Worm (Caenorhabditis elegans) whole organism, L1 larva: ENCODE results near the gene F36D3.8.
A peak's percentile ranks its signal among the peaks of the same experiment; 100 is the strongest.

Source experiments
- C34B4.2 ChIP-seq: sonication (generic microtip); optimal IDR thresholded peaks from 2 replicates; lab custom pipeline; 2017; ENCODE audit warnings: mild to moderate bottlenecking, missing genetic modification characterization, missing compliant biosample characterization
- Y116A8C.19 ChIP-seq: sonication (generic microtip); optimal IDR thresholded peaks from 2 replicates; lab custom pipeline; 2016; ENCODE audit warnings: missing compliant biosample characterization, missing genetic modification characterization, borderline replicate concordance
- ama-1 ChIP-seq: fragments of 150-350 bp; optimal IDR thresholded peaks from 2 replicates; lab custom pipeline; 2014
- ces-1 ChIP-seq: fragments of 150-350 bp; optimal IDR thresholded peaks from 2 replicates; lab custom pipeline; 2014; ENCODE audit warnings: missing biosample characterization, missing genetic modification reagents, missing genetic modification characterization
- dpl-1 ChIP-seq, 3 experiments: fragments of 150-350 bp in 2 of 3; sonication (generic microtip) in 1 of 3; optimal IDR thresholded peaks; 2 replicates each; lab custom pipeline; 2014 to 2017; ENCODE audit warnings: missing biosample characterization in 3 of 3, missing genetic modification characterization in 3 of 3, missing genetic modification reagents in 3 of 3
- elt-2 ChIP-seq: sonication (generic microtip); optimal IDR thresholded peaks from 2 replicates; lab custom pipeline; 2016; ENCODE audit warnings: missing genetic modification characterization, mild to moderate bottlenecking, inconsistent platforms, missing compliant biosample characterization, missing genetic modification reagents
- lin-13 ChIP-seq: fragments of 150-350 bp; optimal IDR thresholded peaks from 2 replicates; lab custom pipeline; 2014; ENCODE audit warnings: missing biosample characterization, missing genetic modification reagents, missing genetic modification characterization
- mdl-1 ChIP-seq, 2 experiments: fragments of 150-350 bp; optimal IDR thresholded peaks; 2 replicates each; lab custom pipeline; 2014 to 2017; ENCODE audit warnings: missing biosample characterization in 2 of 2, missing genetic modification characterization in 2 of 2, inconsistent platforms in 1 of 2
- mep-1 ChIP-seq: fragments of 150-350 bp; optimal IDR thresholded peaks from 2 replicates; lab custom pipeline; 2014; ENCODE audit warnings: missing biosample characterization, missing genetic modification characterization
- pqm-1 ChIP-seq: sonication (generic microtip); optimal IDR thresholded peaks from 3 replicates; lab custom pipeline; 2017; ENCODE audit warnings: missing biosample characterization, missing genetic modification characterization
- skn-1 ChIP-seq: fragments of 150-350 bp; optimal IDR thresholded peaks from 2 replicates; lab custom pipeline; 2014; ENCODE audit warnings: missing biosample characterization, missing genetic modification characterization
- snpc-4 ChIP-seq: fragments of 150-350 bp; optimal IDR thresholded peaks from 2 replicates; lab custom pipeline; 2014; ENCODE audit warnings: missing biosample characterization, missing genetic modification characterization
- snu-23 ChIP-seq: sonication (generic microtip); optimal IDR thresholded peaks from 2 replicates; lab custom pipeline; 2016; ENCODE audit warnings: missing genetic modification characterization, missing compliant biosample characterization
- unc-98 ChIP-seq: fragments of 200-800 bp; sonication (Bioruptor generic); IDR thresholded peaks from 2 replicates; pipeline ENCODE4 v1.3.6; 2022; ENCODE audit warnings: missing genetic modification characterization, missing compliant biosample characterization

DNA sequence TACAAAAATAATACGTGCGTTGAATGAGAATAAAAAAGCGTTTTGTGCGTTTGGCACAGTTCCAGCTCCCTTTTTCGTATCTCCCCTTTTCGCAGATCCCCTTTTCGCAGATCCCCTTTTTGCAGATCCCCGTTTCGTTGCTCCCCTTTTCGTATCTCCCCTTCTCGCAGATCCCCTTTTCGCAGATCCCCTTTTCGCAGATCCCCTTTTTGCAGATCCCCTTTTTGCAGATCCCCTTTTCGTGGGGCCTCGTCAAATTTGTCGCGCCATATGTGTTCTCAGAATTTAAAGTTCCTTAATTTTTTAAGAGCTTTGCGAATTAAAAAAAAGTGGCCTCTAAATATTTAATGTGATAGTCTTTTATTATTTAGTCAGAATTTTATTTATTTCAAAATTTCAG is 26.0 kb downstream of the F36D3.8 start, which contains the start of gene Y32B12B.4:
- TF ChIP-seq lin-13 (no peak), ama-1 (lab: Kevin White, UChicago) (no peak), ces-1 (GFP tag; lab: Kevin White, UChicago) (no peak), mep-1 (tag; lab: Kevin White, UChicago) (no peak), skn-1 (tag; lab: Kevin White, UChicago) (no peak), unc-98 (GFP tag; lab: Robert Waterston, UW) (peak; percentile 72), snu-23 (GFP tag; lab: Kevin White, UChicago) (no peak), snpc-4 (tag; lab: Kevin White, UChicago) (no peak), mdl-1 (tag; optimal IDR thresholded peaks at IDR 0.05; lab: Kevin White, UChicago) (no peak), Y116A8C.19 (tag; lab: Kevin White, UChicago) (no peak), elt-2 (tag; lab: Kevin White, UChicago) (no peak), dpl-1 (GFP tag; optimal IDR thresholded peaks at IDR 0.05; lab: Kevin White, UChicago) (no peak), pqm-1 (tag; lab: Kevin White, UChicago) (no peak), C34B4.2 (tag; lab: Kevin White, UChicago) (no peak)
